Worm (Caenorhabditis elegans): ENCODE measurements around the gene nhr-164.

nhr-164 gene

ce11 chrV:15186259-15186927 is 49.2 kb downstream of the nhr-164 start, which contains the start of gene Y75B12B.3 (continued):
- TF ChIP-seq lin-54 (GFP tag; optimal IDR thresholded peaks at IDR 0.05), result peak; percentile 62
- peak; percentile 84 for TF ChIP-seq F49E8.2 (tag; optimal IDR thresholded peaks at IDR 0.05; ENCODE audit: insufficient read depth)
- TF ChIP-seq egrh-3 (GFP tag; IDR thresholded peaks at IDR 0.05), result peak; percentile 18; the same call in 1 of the 2 replicates
- TF ChIP-seq B0336.3 (GFP tag; IDR thresholded peaks at IDR 0.05), result peak; percentile 81
- TF ChIP-seq ama-1 (optimal IDR thresholded peaks at IDR 0.05), result peak; percentile 73
- TF ChIP-seq ama-1 (GFP tag; optimal IDR thresholded peaks at IDR 0.05), result peak in 1 of 2 experiments; percentile 9
- no peak for TF ChIP-seq rpc-1 (optimal IDR thresholded peaks at IDR 0.05)
- TF ChIP-seq rpc-1 (tag; optimal IDR thresholded peaks at IDR 0.05), result no peak
- no peak for TF ChIP-seq hlh-12 (tag; optimal IDR thresholded peaks at IDR 0.05)
- TF ChIP-seq akir-1 (GFP tag; optimal IDR thresholded peaks at IDR 0.05), result no peak
- TF ChIP-seq Y95B8A.8 (GFP tag; IDR thresholded peaks at IDR 0.05), result 0 out of 2 replicates have a peak, but pooled peaks have one; percentile 5
- peak; percentile 24 for TF ChIP-seq T26A5.8 (tag; optimal IDR thresholded peaks at IDR 0.05)
- TF ChIP-seq snpc-4 (GFP tag; optimal IDR thresholded peaks at IDR 0.05), result peak; percentile 48
- TF ChIP-seq snpc-4 (tag; optimal IDR thresholded peaks at IDR 0.05), result peak in 2 of 4 experiments; percentile 0 to 37
- peak; percentile 64 for TF ChIP-seq hrde-1 (tag; optimal IDR thresholded peaks at IDR 0.05; ENCODE audit: borderline replicate concordance)
- TF ChIP-seq nhr-90 (tag; optimal IDR thresholded peaks at IDR 0.05), result no peak
- TF ChIP-seq hmg-20 (GFP tag; IDR thresholded peaks at IDR 0.05), result no peak
- no peak for TF ChIP-seq mes-4 (tag; optimal IDR thresholded peaks at IDR 0.05)
- no peak for TF ChIP-seq chd-7 (tag; optimal IDR thresholded peaks at IDR 0.05)
- TF ChIP-seq cebp-2 (GFP tag; IDR thresholded peaks at IDR 0.05), result no peak
- no peak for TF ChIP-seq dpl-1 (GFP tag; optimal IDR thresholded peaks at IDR 0.05)
- TF ChIP-seq rcor-1 (GFP tag; IDR thresholded peaks at IDR 0.05), result peak; percentile 5; the same call in 1 of the 2 replicates
- TF ChIP-seq C17E4.6 (GFP tag; IDR thresholded peaks at IDR 0.05), result 0 out of 2 replicates have a peak, but pooled peaks have one; percentile 27
- no peak for TF ChIP-seq unc-130 (GFP tag; optimal IDR thresholded peaks at IDR 0.05)
- no peak for TF ChIP-seq F57C9.4 (tag; optimal IDR thresholded peaks at IDR 0.05)
- no peak for TF ChIP-seq ztf-28 (GFP tag; IDR thresholded peaks at IDR 0.05)
- TF ChIP-seq ceh-40 (GFP tag; IDR thresholded peaks at IDR 0.05), result no peak
- TF ChIP-seq sdz-38 (tag; optimal IDR thresholded peaks at IDR 0.05), result no peak
- no peak for TF ChIP-seq D2030.7 (GFP tag; IDR thresholded peaks at IDR 0.05)
- TF ChIP-seq lag-1 (GFP tag; IDR thresholded peaks at IDR 0.05), result no peak
- peak; percentile 10; the same call in 1 of the 2 replicates for TF ChIP-seq madf-8 (GFP tag; conservative IDR thresholded peaks at IDR 0.05)
- TF ChIP-seq ZK185.1 (tag; optimal IDR thresholded peaks at IDR 0.05; ENCODE audit: poor library complexity, severe bottlenecking), result no peak
- TF ChIP-seq nhr-179 (tag; optimal IDR thresholded peaks at IDR 0.05), result no peak
- TF ChIP-seq egl-18 (GFP tag; IDR thresholded peaks at IDR 0.05), result no peak
- TF ChIP-seq bed-2 (GFP tag; IDR thresholded peaks at IDR 0.05), result no peak
- no peak for TF ChIP-seq hlh-26 (GFP tag; conservative IDR thresholded peaks at IDR 0.05)
- no peak for TF ChIP-seq ceh-58 (GFP tag; IDR thresholded peaks at IDR 0.05)
- TF ChIP-seq aptf-3 (GFP tag; IDR thresholded peaks at IDR 0.05), result no peak
- peak; percentile 48 for TF ChIP-seq attf-5 (GFP tag; optimal IDR thresholded peaks at IDR 0.05)
- no peak for TF ChIP-seq F55B11.4 (tag; optimal IDR thresholded peaks at IDR 0.05; ENCODE audit: borderline replicate concordance, insufficient read depth)
- peak; percentile 67; the same call in 1 of the 2 replicates for TF ChIP-seq Y53G8AR.9 (GFP tag; conservative IDR thresholded peaks at IDR 0.05)
- peak; percentile 41; the same call in 1 of the 2 replicates for TF ChIP-seq Y56A3A.18 (GFP tag; IDR thresholded peaks at IDR 0.05)
- TF ChIP-seq ztf-26 (tag; optimal IDR thresholded peaks at IDR 0.05), result no peak
- no peak for TF ChIP-seq F23B12.7 (tag; optimal IDR thresholded peaks at IDR 0.05; ENCODE audit: insufficient read depth)
- no peak for TF ChIP-seq lin-35 (GFP tag; optimal IDR thresholded peaks at IDR 0.05)
- no peak for TF ChIP-seq K12H6.12 (tag; optimal IDR thresholded peaks at IDR 0.05)
- 0 out of 2 replicates have a peak, but pooled peaks have one; percentile 3 for TF ChIP-seq madf-3 (GFP tag; IDR thresholded peaks at IDR 0.05)
- no peak for TF ChIP-seq sea-2 (GFP tag; IDR thresholded peaks at IDR 0.05)
- TF ChIP-seq atf-7 (tag; optimal IDR thresholded peaks at IDR 0.05), result no peak

All from whole organism, young adult.